Worm (Caenorhabditis elegans) whole organism, young adult: ENCODE data around the gene Y43F8C.7.

Source experiments
- F33H1.4 ChIP-seq: fragments of 200-800 bp; sonication (Bioruptor generic); IDR thresholded peaks from 2 replicates; pipeline ENCODE4 v1.3.6; 2022; ENCODE audit warnings: missing genetic modification reagents, missing genetic modification characterization, missing compliant biosample characterization
- F37B4.10 ChIP-seq: fragments of 200-800 bp; sonication (Bioruptor generic); IDR thresholded peaks from 2 replicates; pipeline ENCODE4 v1.3.6; 2022; ENCODE audit warnings: missing genetic modification characterization, missing compliant biosample characterization
- F52B5.7 ChIP-seq: sonication (generic microtip); optimal IDR thresholded peaks from 2 replicates; lab custom pipeline; 2016; ENCODE audit warnings: mild to moderate bottlenecking, missing genetic modification characterization, missing compliant biosample characterization
- T07F8.4 ChIP-seq: sonication (generic microtip); optimal IDR thresholded peaks from 2 replicates; lab custom pipeline; 2016; ENCODE audit warnings: mild to moderate bottlenecking, missing genetic modification characterization, moderate library complexity, missing compliant biosample characterization
- ama-1 ChIP-seq, 3 experiments: fragments of 150-350 bp in 1 of 3; sonication (generic microtip) in 2 of 3; optimal IDR thresholded peaks; 2 replicates each; lab custom pipeline; 2014 to 2018; ENCODE audit warnings: missing biosample characterization in 2 of 3, missing genetic modification characterization in 2 of 3, missing genetic modification reagents in 2 of 3
- ceh-79 ChIP-seq: sonication (generic microtip); optimal IDR thresholded peaks from 2 replicates; lab custom pipeline; 2017; ENCODE audit warnings: mild to moderate bottlenecking, missing genetic modification characterization, missing compliant biosample characterization
- him-1 ChIP-seq: sonication (generic microtip); optimal IDR thresholded peaks from 2 replicates; lab custom pipeline; 2016; ENCODE audit warnings: missing genotype, missing genetic modification reagents, missing genetic modification characterization, missing compliant biosample characterization
- hmg-1.2 ChIP-seq: fragments of 200-800 bp; sonication (Bioruptor generic); IDR thresholded peaks from 2 replicates; pipeline ENCODE4 v1.3.6; 2022; ENCODE audit warnings: missing genetic modification reagents, missing genetic modification characterization, missing compliant biosample characterization
- hrde-1 ChIP-seq: sonication (generic microtip); optimal IDR thresholded peaks from 2 replicates; lab custom pipeline; 2016; ENCODE audit warnings: missing genetic modification characterization, mild to moderate bottlenecking, missing compliant biosample characterization, moderate library complexity, missing genotype, missing genetic modification reagents, borderline replicate concordance
- nfyb-1 ChIP-seq: fragments of 200-800 bp; sonication (Bioruptor generic); IDR thresholded peaks from 2 replicates; pipeline ENCODE4 v1.3.6; 2022; ENCODE audit warnings: missing genetic modification reagents, missing genetic modification characterization, missing compliant biosample characterization
- ztf-3 ChIP-seq: fragments of 200-800 bp; sonication (Bioruptor generic); optimal IDR thresholded peaks from 2 replicates; lab custom pipeline; 2018; ENCODE audit warnings: mild to moderate bottlenecking, missing genetic modification characterization, missing compliant biosample characterization

DNA sequence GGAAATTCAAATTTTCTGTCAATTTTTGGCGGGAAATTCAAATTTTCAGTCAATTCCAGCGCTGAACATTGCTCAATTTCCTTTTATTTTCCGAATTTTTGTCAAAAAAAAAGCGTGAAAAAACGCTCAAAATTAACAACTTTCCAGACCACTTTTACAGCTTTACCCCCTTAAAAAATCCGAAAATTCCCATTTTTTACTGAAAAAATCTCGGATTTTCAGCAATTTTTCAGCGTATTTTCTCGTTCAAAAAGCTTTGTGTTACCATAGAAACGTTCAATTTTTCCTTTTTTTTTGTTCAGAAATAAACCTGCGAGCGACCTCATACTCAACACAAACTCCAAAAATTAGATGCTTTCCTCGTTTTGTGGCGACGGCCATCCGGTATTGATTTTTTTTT is 30.7 kb upstream of the Y43F8C.7 start, which contains the start of gene mrp-7:
- no peak for TF ChIP-seq hmg-1.2 (GFP tag; lab: Robert Waterston, UW)
- TF ChIP-seq ceh-79 (tag; lab: Kevin White, UChicago), result no peak
- TF ChIP-seq ztf-3 (GFP tag; lab: Kevin White, UChicago), result no peak
- TF ChIP-seq ama-1 (optimal IDR thresholded peaks at IDR 0.05; lab: Kevin White, UChicago), result no peak
- no peak for TF ChIP-seq ama-1 (GFP tag; optimal IDR thresholded peaks at IDR 0.05; lab: Kevin White, UChicago)
- no peak for TF ChIP-seq F52B5.7 (tag; lab: Kevin White, UChicago)
- no peak for TF ChIP-seq F37B4.10 (GFP tag; lab: Robert Waterston, UW)
- no peak for TF ChIP-seq him-1
- no peak for TF ChIP-seq F33H1.4 (GFP tag; lab: Robert Waterston, UW)
- no peak for TF ChIP-seq T07F8.4 (tag; lab: Kevin White, UChicago)
- no peak for TF ChIP-seq hrde-1
- TF ChIP-seq nfyb-1 (GFP tag; lab: Robert Waterston, UW), result no peak
